Worm (Caenorhabditis elegans): ENCODE results near the gene C13B9.2.
A peak's percentile ranks its signal among the peaks of the same experiment; 100 is the strongest.

C13B9.2 gene

ce11 chrIII:6610522-6610921 is 9.5 kb upstream of the C13B9.2 start, which contains the start of gene srh-40:
Gene srh-40 (plus strand): TSS chrIII:6610822.
- TF ChIP-seq blmp-1 (tag; optimal IDR thresholded peaks at IDR 0.05) (no peak), lin-32 (GFP tag; optimal IDR thresholded peaks at IDR 0.05) (no peak), ham-2 (GFP tag; optimal IDR thresholded peaks at IDR 0.05) (no peak), unc-39 (tag; optimal IDR thresholded peaks at IDR 0.05) (no peak), nhr-12 (tag; optimal IDR thresholded peaks at IDR 0.05) (no peak), pha-4 (tag; optimal IDR thresholded peaks at IDR 0.05) (no peak), sptf-1 (tag; optimal IDR thresholded peaks at IDR 0.05) (no peak), unc-62 (GFP tag; optimal IDR thresholded peaks at IDR 0.05) (no peak), unc-120 (tag; optimal IDR thresholded peaks at IDR 0.05; ENCODE audit: poor library complexity, severe bottlenecking) (no peak), snpc-4 (tag; optimal IDR thresholded peaks at IDR 0.05) (no peak), elt-3 (tag; optimal IDR thresholded peaks at IDR 0.05) (no peak), nhr-28 (tag; optimal IDR thresholded peaks at IDR 0.05) (no peak), lin-13 (tag; optimal IDR thresholded peaks at IDR 0.05) (no peak)

- TF ChIP-seq sem-2 (GFP tag; optimal IDR thresholded peaks at IDR 0.05): no peak
- no peak for TF ChIP-seq mep-1 (tag; optimal IDR thresholded peaks at IDR 0.05)
- no peak for TF ChIP-seq tbx-8 (GFP tag; optimal IDR thresholded peaks at IDR 0.05)
- no peak for TF ChIP-seq flh-1 (GFP tag; optimal IDR thresholded peaks at IDR 0.05)
- no peak for TF ChIP-seq M03D4.4 (tag; optimal IDR thresholded peaks at IDR 0.05)
Observed at ce11 chrIII:6612282-6612681, 7.8 kb upstream of the C13B9.2 start, which contains the start of gene ctsa-4.2. Gene ctsa-4.2 (plus strand): TSS chrIII:6612528.

ce11 chrIII:6615064-6615463 is 5.0 kb upstream of the C13B9.2 start, which contains the start of gene cmtr-2:
Gene cmtr-2 (plus strand): TSS chrIII:6615414.
- TF ChIP-seq drap-1 (GFP tag; optimal IDR thresholded peaks at IDR 0.05): no peak
- peak; percentile 96 for TF ChIP-seq ces-1 (GFP tag; optimal IDR thresholded peaks at IDR 0.05)
- TF ChIP-seq unc-62 (GFP tag; optimal IDR thresholded peaks at IDR 0.05): no peak
- peak; percentile 46 for TF ChIP-seq lsy-2 (tag; optimal IDR thresholded peaks at IDR 0.05)
- TF ChIP-seq pha-4 (tag; optimal IDR thresholded peaks at IDR 0.05): peak; percentile 22
- TF ChIP-seq blmp-1 (tag; optimal IDR thresholded peaks at IDR 0.05): no peak
- no peak for TF ChIP-seq ceh-43 (GFP tag; optimal IDR thresholded peaks at IDR 0.05)
- peak; percentile 44 for TF ChIP-seq mep-1 (tag; optimal IDR thresholded peaks at IDR 0.05)
- TF ChIP-seq nhr-2 (tag; optimal IDR thresholded peaks at IDR 0.05): peak; percentile 37

ce11 chrIII:6624872-6625271 is 4.8 kb downstream of the C13B9.2 start, which contains the start of gene copd-1:
Gene copd-1 (minus strand): TSS chrIII:6624972.
- TF ChIP-seq mab-5 (tag; optimal IDR thresholded peaks at IDR 0.05) (no peak), snpc-4 (tag; optimal IDR thresholded peaks at IDR 0.05) (no peak), sem-2 (GFP tag; optimal IDR thresholded peaks at IDR 0.05) (no peak), elt-1 (tag; optimal IDR thresholded peaks at IDR 0.05; ENCODE audit: borderline replicate concordance, insufficient read depth) (no peak), ceh-43 (GFP tag; optimal IDR thresholded peaks at IDR 0.05) (no peak), M03D4.4 (tag; optimal IDR thresholded peaks at IDR 0.05) (no peak), ztf-11 (tag; optimal IDR thresholded peaks at IDR 0.05) (no peak), ceh-83 (GFP tag; optimal IDR thresholded peaks at IDR 0.05) (no peak), drap-1 (GFP tag; optimal IDR thresholded peaks at IDR 0.05) (no peak), mls-2 (tag; optimal IDR thresholded peaks at IDR 0.05) (no peak), bed-3 (GFP tag; optimal IDR thresholded peaks at IDR 0.05) (no peak), hlh-1 (tag; optimal IDR thresholded peaks at IDR 0.05) (no peak), blmp-1 (tag; optimal IDR thresholded peaks at IDR 0.05) (no peak), nhr-28 (tag; optimal IDR thresholded peaks at IDR 0.05) (no peak), lsy-2 (tag; optimal IDR thresholded peaks at IDR 0.05) (no peak), zip-8 (tag; optimal IDR thresholded peaks at IDR 0.05) (no peak), flh-1 (GFP tag; optimal IDR thresholded peaks at IDR 0.05) (no peak), lin-13 (tag; optimal IDR thresholded peaks at IDR 0.05) (no peak), nhr-237 (tag; optimal IDR thresholded peaks at IDR 0.05) (no peak), unc-62 (GFP tag; optimal IDR thresholded peaks at IDR 0.05) (no peak)

ce11 chrIII:6625317-6625716 is 5.3 kb downstream of the C13B9.2 start:
- TF ChIP-seq nhr-2 (tag; optimal IDR thresholded peaks at IDR 0.05) (no peak), lsy-2 (tag; optimal IDR thresholded peaks at IDR 0.05) (peak; percentile 32), nhr-28 (tag; optimal IDR thresholded peaks at IDR 0.05) (no peak), mep-1 (tag; optimal IDR thresholded peaks at IDR 0.05) (peak; percentile 52)

Data from whole organism, mixed stage, embryonic.